Fruit fly (Drosophila melanogaster) whole organism, embryonic: Measurements from ENCODE around the gene CG10996.

Experiments used
- Ada2b ChIP-seq: fragments of 200-800 bp; sonication (Bioruptor generic); IDR thresholded peaks from 2 replicates; pipeline ENCODE4 v1.3.6; 2022; ENCODE audit warnings: missing biosample characterization, missing genetic modification characterization
- Awh ChIP-seq: fragments of 200-800 bp; sonication (Bioruptor generic); IDR thresholded peaks from 2 replicates; pipeline ENCODE4, ENCODE4 v1.3.6; 2022; ENCODE audit warnings: missing biosample characterization, missing genetic modification characterization
- Bgb ChIP-seq: fragments of 200-800 bp; sonication (Bioruptor generic); IDR thresholded peaks from 2 replicates; pipeline ENCODE4 v1.3.6; 2022; ENCODE audit warnings: missing biosample characterization, missing genetic modification characterization; ENCODE audit not compliant: partially characterized antibody
- CG10366 ChIP-seq: fragments of 200-800 bp; sonication (Bioruptor generic); IDR thresholded peaks from 2 replicates; pipeline ENCODE4 v1.3.6; 2022; ENCODE audit warnings: missing biosample characterization, missing genetic modification characterization
- CG11085 ChIP-seq: fragments of 200-800 bp; sonication (Bioruptor generic); IDR thresholded peaks from 2 replicates; pipeline ENCODE4 v1.3.6; 2022; ENCODE audit warnings: missing biosample characterization, missing genetic modification characterization
- CG12391 ChIP-seq: fragments of 200-800 bp; sonication (Bioruptor generic); optimal IDR thresholded peaks from 3 replicates; lab custom pipeline; 2018; ENCODE audit warnings: missing biosample characterization, mild to moderate bottlenecking, missing genetic modification characterization, moderate library complexity
- CG14441 ChIP-seq: fragments of 200-800 bp; sonication (Bioruptor generic); IDR thresholded peaks from 2 replicates; pipeline ENCODE4 v1.3.6; 2022; ENCODE audit warnings: missing biosample characterization, missing genetic modification characterization
- CG14860 ChIP-seq: fragments of 200-800 bp; sonication (Bioruptor generic); IDR thresholded peaks from 3 replicates; pipeline ENCODE4 v1.3.6; 2022; ENCODE audit warnings: missing biosample characterization, missing genetic modification characterization; ENCODE audit not compliant: partially characterized antibody
- CG16779 ChIP-seq: fragments of 200-800 bp; sonication (Bioruptor generic); IDR thresholded peaks from 2 replicates; pipeline ENCODE4 v1.3.6; 2022; ENCODE audit warnings: missing biosample characterization, missing genetic modification characterization
- CG16813 ChIP-seq: fragments of 200-800 bp; sonication (Bioruptor generic); IDR thresholded peaks from 3 replicates; pipeline ENCODE4 v1.3.6; 2022; ENCODE audit warnings: missing biosample characterization, missing genetic modification characterization; ENCODE audit not compliant: partially characterized antibody
- CG17385 ChIP-seq: fragments of 200-800 bp; sonication (Bioruptor generic); optimal IDR thresholded peaks from 3 replicates; lab custom pipeline; 2018; ENCODE audit warnings: missing biosample characterization, mild to moderate bottlenecking, missing genetic modification characterization
- CG18011 ChIP-seq: fragments of 200-800 bp; sonication (Bioruptor generic); optimal IDR thresholded peaks from 2 replicates; lab custom pipeline; 2017; ENCODE audit warnings: missing biosample characterization, missing genetic modification characterization, mild to moderate bottlenecking, moderate library complexity, missing genotype
- CG18476 ChIP-seq: fragments of 200-800 bp; sonication (Bioruptor generic); optimal IDR thresholded peaks from 2 replicates; lab custom pipeline; 2016; ENCODE audit warnings: missing biosample characterization, mild to moderate bottlenecking, missing genetic modification characterization
- CG2116 ChIP-seq: fragments of 200-800 bp; sonication (Bioruptor generic); optimal IDR thresholded peaks from 3 replicates; lab custom pipeline; 2018; ENCODE audit warnings: missing biosample characterization, mild to moderate bottlenecking, missing genetic modification characterization
- CG3163 ChIP-seq: fragments of 200-800 bp; sonication (Bioruptor generic); optimal IDR thresholded peaks from 3 replicates; lab custom pipeline; 2016; ENCODE audit warnings: missing biosample characterization, missing genetic modification characterization
- CG32767 ChIP-seq: fragments of 200-800 bp; sonication (Bioruptor generic); IDR thresholded peaks from 2 replicates; pipeline ENCODE4 v1.3.6; 2022; ENCODE audit warnings: missing biosample characterization, missing genetic modification characterization
- CG3726 ChIP-seq: fragments of 200-800 bp; sonication (Bioruptor generic); IDR thresholded peaks from 3 replicates; pipeline ENCODE4, ENCODE4 v1.3.6; 2022; ENCODE audit warnings: missing biosample characterization, missing genetic modification characterization
- CG4282 ChIP-seq: fragments of 200-800 bp; sonication (Bioruptor generic); optimal IDR thresholded peaks from 2 replicates; lab custom pipeline; 2016; ENCODE audit warnings: missing biosample characterization, missing genetic modification characterization
- CG6765 ChIP-seq: fragments of 200-800 bp; sonication (Bioruptor generic); optimal IDR thresholded peaks from 3 replicates; lab custom pipeline; 2017; ENCODE audit warnings: missing biosample characterization, mild to moderate bottlenecking, missing genetic modification characterization
- CG7556 ChIP-seq: fragments of 200-800 bp; sonication (Bioruptor generic); optimal IDR thresholded peaks from 2 replicates; lab custom pipeline; 2017; ENCODE audit warnings: missing biosample characterization, mild to moderate bottlenecking, missing genetic modification characterization
- Chrac-16 ChIP-seq: fragments of 200-800 bp; sonication (Bioruptor generic); optimal IDR thresholded peaks from 3 replicates; lab custom pipeline; 2016; ENCODE audit warnings: missing biosample characterization, missing genetic modification characterization
- Dfd ChIP-seq, 2 experiments: fragments of >200 bp; optimal IDR thresholded peaks; 2 replicates each; lab custom pipeline; 2017; ENCODE audit warnings: missing biosample characterization in 2 of 2, missing genetic modification characterization in 2 of 2
- Doc2 ChIP-seq: fragments of 200-800 bp; sonication (Bioruptor generic); IDR thresholded peaks from 2 replicates; pipeline ENCODE4 v1.3.6; 2022; ENCODE audit warnings: missing biosample characterization, missing genetic modification characterization
- HLH4C ChIP-seq: fragments of 200-800 bp; sonication (Bioruptor generic); IDR thresholded peaks from 3 replicates; pipeline ENCODE4 v1.3.6; 2022; ENCODE audit warnings: missing biosample characterization, missing genetic modification characterization; ENCODE audit not compliant: partially characterized antibody
- HLH54F ChIP-seq: fragments of 200-800 bp; sonication (Bioruptor generic); optimal IDR thresholded peaks from 3 replicates; lab custom pipeline; 2016; ENCODE audit warnings: missing biosample characterization, missing genetic modification characterization
- Hmx ChIP-seq: fragments of 200-800 bp; sonication (Bioruptor generic); optimal IDR thresholded peaks from 2 replicates; lab custom pipeline; 2016; ENCODE audit warnings: missing biosample characterization, missing genetic modification characterization
- MBD-R2 ChIP-seq: fragments of 200-800 bp; sonication (Bioruptor generic); IDR thresholded peaks from 2 replicates; pipeline ENCODE4 v1.3.6; 2022; ENCODE audit warnings: missing biosample characterization, missing genetic modification characterization
- MESR4 ChIP-seq: fragments of 200-800 bp; sonication (Bioruptor generic); optimal IDR thresholded peaks from 2 replicates; lab custom pipeline; 2018; ENCODE audit warnings: missing biosample characterization, mild to moderate bottlenecking, missing genetic modification characterization, moderate library complexity
- NfI ChIP-seq: fragments of 200-800 bp; sonication (Bioruptor generic); optimal IDR thresholded peaks from 3 replicates; lab custom pipeline; 2018; ENCODE audit warnings: missing biosample characterization, mild to moderate bottlenecking, missing genetic modification characterization, moderate library complexity
- Rfx ChIP-seq: fragments of 200-800 bp; sonication (Bioruptor generic); IDR thresholded peaks from 2 replicates; pipeline ENCODE4 v1.3.6; 2022; ENCODE audit warnings: missing biosample characterization, missing genetic modification characterization
- Sin3A ChIP-seq: fragments of >200 bp; optimal IDR thresholded peaks from 2 replicates; lab custom pipeline; 2018
- Xbp1 ChIP-seq: fragments of 200-800 bp; sonication (Bioruptor generic); optimal IDR thresholded peaks from 3 replicates; lab custom pipeline; 2016; ENCODE audit warnings: missing biosample characterization, mild to moderate bottlenecking, missing genetic modification characterization
- ac ChIP-seq: fragments of 200-800 bp; sonication (Bioruptor generic); optimal IDR thresholded peaks from 3 replicates; lab custom pipeline; 2017; ENCODE audit warnings: missing biosample characterization, mild to moderate bottlenecking, missing genetic modification characterization
- bigmax ChIP-seq: fragments of 200-800 bp; sonication (Bioruptor generic); optimal IDR thresholded peaks from 2 replicates; lab custom pipeline; 2018; ENCODE audit warnings: missing biosample characterization, mild to moderate bottlenecking, missing genetic modification characterization
- chn ChIP-seq: fragments of 200-800 bp; sonication (Bioruptor generic); optimal IDR thresholded peaks from 2 replicates; lab custom pipeline; 2016; ENCODE audit warnings: missing biosample characterization, missing genetic modification characterization
- en ChIP-seq: fragments of 200-800 bp; sonication (Bioruptor generic); optimal IDR thresholded peaks from 2 replicates; lab custom pipeline; 2016; ENCODE audit warnings: missing biosample characterization, missing genetic modification characterization
- grn ChIP-seq: fragments of 200-800 bp; sonication (Bioruptor generic); optimal IDR thresholded peaks from 3 replicates; lab custom pipeline; 2017; ENCODE audit warnings: missing biosample characterization, missing genetic modification characterization
- her ChIP-seq: fragments of 200-800 bp; sonication (Bioruptor generic); optimal IDR thresholded peaks from 2 replicates; lab custom pipeline; 2016; ENCODE audit warnings: missing biosample characterization, missing genetic modification characterization
- insv ChIP-seq, 2 experiments: fragments of 200-800 bp; sonication (Bioruptor generic); optimal IDR thresholded peaks; 3 replicates each; lab custom pipeline; 2016 to 2018; ENCODE audit warnings: missing biosample characterization in 2 of 2, missing genetic modification characterization in 2 of 2
- lbe ChIP-seq: fragments of 200-800 bp; sonication (Bioruptor generic); optimal IDR thresholded peaks from 2 replicates; lab custom pipeline; 2016; ENCODE audit warnings: missing biosample characterization, mild to moderate bottlenecking, missing genetic modification characterization
- mirr ChIP-seq: fragments of 200-800 bp; sonication (Bioruptor generic); optimal IDR thresholded peaks from 3 replicates; lab custom pipeline; 2018; ENCODE audit warnings: missing biosample characterization, mild to moderate bottlenecking, missing genetic modification characterization
- oc ChIP-seq: fragments of 200-800 bp; sonication (Bioruptor generic); optimal IDR thresholded peaks from 2 replicates; lab custom pipeline; 2018; ENCODE audit warnings: missing biosample characterization, mild to moderate bottlenecking, missing genetic modification characterization, moderate library complexity
- phol ChIP-seq: fragments of 200-800 bp; sonication (Bioruptor generic); optimal IDR thresholded peaks from 3 replicates; lab custom pipeline; 2018; ENCODE audit warnings: missing biosample characterization, mild to moderate bottlenecking, missing genetic modification characterization, moderate library complexity
- pita ChIP-seq: fragments of 200-800 bp; sonication (Bioruptor generic); optimal IDR thresholded peaks from 2 replicates; lab custom pipeline; 2017; ENCODE audit warnings: missing biosample characterization, mild to moderate bottlenecking, missing genetic modification characterization
- pzg ChIP-seq: fragments of 200-800 bp; sonication (Bioruptor generic); optimal IDR thresholded peaks from 3 replicates; lab custom pipeline; 2018; ENCODE audit warnings: missing biosample characterization, mild to moderate bottlenecking, missing genetic modification characterization, moderate library complexity
- ro ChIP-seq: fragments of 200-800 bp; sonication (Bioruptor generic); IDR thresholded peaks from 2 replicates; pipeline ENCODE4 v1.3.6; 2022; ENCODE audit warnings: missing biosample characterization, missing genetic modification characterization
- sens-2 ChIP-seq: fragments of 200-800 bp; sonication (Bioruptor generic); IDR thresholded peaks from 2 replicates; pipeline ENCODE4 v1.3.6; 2022; ENCODE audit warnings: missing biosample characterization, missing genetic modification characterization
- stc ChIP-seq: fragments of 200-800 bp; sonication (Bioruptor generic); IDR thresholded peaks from 2 replicates; pipeline ENCODE4 v1.3.6; 2022; ENCODE audit warnings: missing biosample characterization, missing genetic modification characterization
- tgo ChIP-seq: fragments of 200-800 bp; sonication (Bioruptor generic); IDR thresholded peaks from 3 replicates; pipeline ENCODE4 v1.3.6; 2022; ENCODE audit warnings: missing biosample characterization, missing genetic modification characterization
- ttk ChIP-seq: fragments of 200-800 bp; sonication (Bioruptor generic); IDR thresholded peaks from 2 replicates; pipeline ENCODE4 v2.1.2; 2022; ENCODE audit warnings: missing biosample characterization, missing genetic modification characterization
- twi ChIP-seq: fragments of 200-800 bp; optimal IDR thresholded peaks from 2 replicates; lab custom pipeline; 2019; ENCODE audit warnings: missing biosample characterization, mild to moderate bottlenecking, missing genetic modification characterization, moderate library complexity
- zf30C ChIP-seq: fragments of 200-800 bp; sonication (Bioruptor generic); optimal IDR thresholded peaks from 3 replicates; lab custom pipeline; 2018; ENCODE audit warnings: missing biosample characterization, mild to moderate bottlenecking, missing genetic modification characterization

The CG10996 gene

dm6 chrX:13838892-13839291, 41.5 kb upstream of the CG10996 start (continued):
- TF ChIP-seq sens-2: peak; percentile 67
- TF ChIP-seq CG16779 (GFP tag; lab: Robert Waterston, UW): no peak
- TF ChIP-seq ro (GFP tag; lab: Robert Waterston, UW): no peak; the same call in 1 of the 2 replicates
- no peak for TF ChIP-seq pzg (GFP tag; lab: Kevin White, UChicago)
- TF ChIP-seq Doc2: no peak
- TF ChIP-seq Dfd (GFP tag; optimal IDR thresholded peaks at IDR 0.05; lab: Kevin White, UChicago): no peak
- peak; percentile 28 for TF ChIP-seq CG2116 (GFP tag; lab: Kevin White, UChicago)
- peak; percentile 56 for TF ChIP-seq HLH54F (GFP tag; lab: Kevin White, UChicago)
- peak; percentile 73 for TF ChIP-seq stc (GFP tag; lab: Robert Waterston, UW)
- no peak for TF ChIP-seq CG11085 (GFP tag; lab: Robert Waterston, UW)
- peak; percentile 41 for TF ChIP-seq CG4282
- no peak for TF ChIP-seq pita (GFP tag; lab: Kevin White, UChicago)
- peak; percentile 63 for TF ChIP-seq CG17385
- TF ChIP-seq oc (tag; lab: Kevin White, UChicago): peak; percentile 79
- peak; percentile 42 for TF ChIP-seq CG18011 (GFP tag; lab: Kevin White, UChicago)
- peak; percentile 82 for TF ChIP-seq Awh (GFP tag; lab: Robert Waterston, UW)
- TF ChIP-seq NfI (GFP tag; lab: Kevin White, UChicago): peak; percentile 63
- TF ChIP-seq Xbp1 (GFP tag; lab: Kevin White, UChicago): peak; percentile 77
- peak; percentile 75 for TF ChIP-seq chn
- no peak for TF ChIP-seq ac
- TF ChIP-seq Ada2b (GFP tag; lab: Robert Waterston, UW): peak; percentile 79
- peak; percentile 85 for TF ChIP-seq ttk (GFP tag; lab: Robert Waterston, UW)
- no peak for TF ChIP-seq grn (GFP tag; lab: Kevin White, UChicago)
- no peak for TF ChIP-seq HLH4C (GFP tag; lab: Robert Waterston, UW)
- no peak for TF ChIP-seq insv (GFP tag; optimal IDR thresholded peaks at IDR 0.05; lab: Kevin White, UChicago)
- TF ChIP-seq CG16813 (GFP tag; lab: Robert Waterston, UW): no peak
- TF ChIP-seq bigmax (GFP tag; lab: Kevin White, UChicago): no peak
- no peak for TF ChIP-seq mirr (GFP tag; lab: Kevin White, UChicago)
- TF ChIP-seq Sin3A (lab: Kevin White, UChicago): no peak
- TF ChIP-seq MESR4: no peak
- peak; percentile 77 for TF ChIP-seq Rfx
- no peak for TF ChIP-seq CG14860 (GFP tag; lab: Robert Waterston, UW)
- TF ChIP-seq en (GFP tag; lab: Kevin White, UChicago): peak; percentile 40
- peak; percentile 49 for TF ChIP-seq her (GFP tag; lab: Kevin White, UChicago)
- TF ChIP-seq CG7556 (GFP tag; lab: Kevin White, UChicago): peak; percentile 49
- TF ChIP-seq tgo (GFP tag; lab: Robert Waterston, UW): peak; percentile 69
- peak; percentile 18 for TF ChIP-seq CG6765
- peak; percentile 78 for TF ChIP-seq CG14441
- peak; percentile 74 for TF ChIP-seq CG10366 (GFP tag; lab: Robert Waterston, UW)
- peak; percentile 37 for TF ChIP-seq CG18476 (GFP tag; lab: Kevin White, UChicago)
- TF ChIP-seq Chrac-16 (GFP tag; lab: Kevin White, UChicago): peak; percentile 66
- peak; percentile 81 for TF ChIP-seq phol (tag; lab: Kevin White, UChicago)
- TF ChIP-seq CG3726 (GFP tag; lab: Robert Waterston, UW): peak; percentile 66; the same call in 2 of the 3 replicates
- TF ChIP-seq zf30C (GFP tag; lab: Kevin White, UChicago): peak; percentile 60
- peak; percentile 88 for TF ChIP-seq lbe (GFP tag; lab: Kevin White, UChicago)
- peak; percentile 22 for TF ChIP-seq CG3163
- no peak for TF ChIP-seq MBD-R2 (GFP tag; lab: Robert Waterston, UW)
- TF ChIP-seq Hmx (GFP tag; lab: Kevin White, UChicago): peak; percentile 59
- no peak for TF ChIP-seq twi
- TF ChIP-seq Bgb (GFP tag; lab: Robert Waterston, UW): no peak
- TF ChIP-seq CG12391: peak; percentile 78
- peak; percentile 41; the same call in 1 of the 2 replicates for TF ChIP-seq CG32767 (GFP tag; lab: Robert Waterston, UW)
